Worm (Caenorhabditis elegans) whole organism, midembryonic: ENCODE measurements around the gene H40L08.3.

Source experiments
- T22C8.4 ChIP-seq: fragments of 200-800 bp; sonication (Bioruptor generic); IDR thresholded peaks from 2 replicates; pipeline ENCODE4 v1.3.6; 2022; ENCODE audit warnings: missing genetic modification characterization, missing compliant biosample characterization
- cog-1 ChIP-seq: sonication (generic microtip); optimal IDR thresholded peaks from 2 replicates; lab custom pipeline; 2016; ENCODE audit warnings: missing genetic modification characterization, missing compliant biosample characterization
- flt-1 ChIP-seq: fragments of 200-800 bp; sonication (Bioruptor generic); IDR thresholded peaks from 2 replicates; pipeline ENCODE4 v1.3.6; 2022; ENCODE audit warnings: missing genetic modification characterization, missing compliant biosample characterization
- klf-2 ChIP-seq: fragments of 200-800 bp; sonication (Bioruptor generic); conservative IDR thresholded peaks from 2 replicates; pipeline ENCODE4 v1.3.6; 2022; ENCODE audit warnings: missing genetic modification reagents, missing genetic modification characterization, missing compliant biosample characterization
- med-1 ChIP-seq: sonication (generic microtip); optimal IDR thresholded peaks from 2 replicates; lab custom pipeline; 2017; ENCODE audit warnings: missing genetic modification characterization, mild to moderate bottlenecking, missing compliant biosample characterization, antibody characterized with exemption, missing genetic modification reagents; ENCODE audit not compliant: insufficient read depth
- ref-1 ChIP-seq: fragments of 200-800 bp; sonication (Bioruptor generic); conservative IDR thresholded peaks from 2 replicates; pipeline ENCODE4 v1.3.6; 2022; ENCODE audit warnings: missing genetic modification reagents, missing genetic modification characterization, missing compliant biosample characterization
- tab-1 ChIP-seq: fragments of 200-800 bp; sonication (Bioruptor generic); IDR thresholded peaks from 2 replicates; pipeline ENCODE4 v1.3.6; 2022; ENCODE audit warnings: missing genetic modification characterization, missing compliant biosample characterization
- ztf-23 ChIP-seq: fragments of 200-800 bp; sonication (Bioruptor generic); IDR thresholded peaks from 2 replicates; pipeline ENCODE4 v1.3.6; 2022; ENCODE audit warnings: missing genetic modification reagents, missing genetic modification characterization, missing compliant biosample characterization
- ztf-29 ChIP-seq: fragments of 200-800 bp; sonication (Bioruptor generic); IDR thresholded peaks from 2 replicates; pipeline ENCODE4 v1.3.6; 2022; ENCODE audit warnings: missing genetic modification reagents, missing genetic modification characterization, missing compliant biosample characterization

H40L08.3 gene

ce11 chrX:15060303-15060702 is 15.6 kb downstream of the H40L08.3 start, which contains the start of gene fbxa-96:
Gene fbxa-96 (minus strand): TSS chrX:15060403.
- TF ChIP-seq cog-1 (no peak), ztf-29 (no peak), flt-1 (GFP tag; lab: Robert Waterston, UW) (no peak), med-1 (GFP tag; lab: Kevin White, UChicago) (no peak), T22C8.4 (GFP tag; lab: Robert Waterston, UW) (no peak), ref-1 (no peak), tab-1 (no peak)

- TF ChIP-seq ref-1 (no peak), T22C8.4 (GFP tag; lab: Robert Waterston, UW) (no peak), klf-2 (no peak), ztf-29 (no peak), cog-1 (no peak), tab-1 (no peak), ztf-23 (no peak), flt-1 (GFP tag; lab: Robert Waterston, UW) (no peak), med-1 (GFP tag; lab: Kevin White, UChicago) (no peak)
Measured at ce11 chrX:15057900-15058299, 18.0 kb downstream of the H40L08.3 start.

ce11 chrX:15056737-15057136 is 19.2 kb downstream of the H40L08.3 start, which contains the start of gene H03G16.5:
Gene H03G16.5 (minus strand): TSS chrX:15056837.
- TF ChIP-seq klf-2 (no peak), T22C8.4 (GFP tag; lab: Robert Waterston, UW) (no peak), ztf-23 (no peak), flt-1 (GFP tag; lab: Robert Waterston, UW) (no peak)

ce11 chrX:15055914-15056313 is 20.0 kb downstream of the H40L08.3 start, which contains the start of gene H03G16.7:
Gene H03G16.7 (minus strand): TSS chrX:15056014.
- no peak for TF ChIP-seq med-1 (GFP tag; lab: Kevin White, UChicago)
- no peak for TF ChIP-seq ztf-29
- TF ChIP-seq cog-1: no peak
- no peak for TF ChIP-seq tab-1
- TF ChIP-seq T22C8.4 (GFP tag; lab: Robert Waterston, UW): no peak
- TF ChIP-seq ref-1: no peak
- TF ChIP-seq ztf-23: no peak
- TF ChIP-seq flt-1 (GFP tag; lab: Robert Waterston, UW): no peak
- no peak for TF ChIP-seq klf-2

ce11 chrX:15053223-15053933 is 22.5 kb downstream of the H40L08.3 start, which contains the start of gene H03G16.1:
Gene H03G16.1 (plus strand): TSS chrX:15053883.
- no peak for TF ChIP-seq med-1 (GFP tag; lab: Kevin White, UChicago)
- no peak for TF ChIP-seq flt-1 (GFP tag; lab: Robert Waterston, UW)
- TF ChIP-seq klf-2: no peak
- TF ChIP-seq T22C8.4 (GFP tag; lab: Robert Waterston, UW): no peak
- TF ChIP-seq ztf-29: no peak
- TF ChIP-seq tab-1: no peak
- TF ChIP-seq ztf-23: no peak
- no peak for TF ChIP-seq ref-1
- no peak for TF ChIP-seq cog-1

ce11 chrX:15052385-15052784 is 23.5 kb downstream of the H40L08.3 start, which contains the start of gene H03G16.6:
Gene H03G16.6 (plus strand): TSS chrX:15052685.
- no peak for TF ChIP-seq cog-1
- no peak for TF ChIP-seq ztf-29
- no peak for TF ChIP-seq T22C8.4 (GFP tag; lab: Robert Waterston, UW)
- TF ChIP-seq klf-2: no peak

ce11 chrX:15050006-15050405 is 25.9 kb downstream of the H40L08.3 start:
- TF ChIP-seq ztf-29: no peak
- TF ChIP-seq tab-1: no peak
- TF ChIP-seq ztf-23: no peak

- no peak for TF ChIP-seq klf-2
- no peak for TF ChIP-seq ztf-29
- TF ChIP-seq ref-1: no peak
- no peak for TF ChIP-seq med-1 (GFP tag; lab: Kevin White, UChicago)
- no peak for TF ChIP-seq tab-1
- no peak for TF ChIP-seq cog-1
- no peak for TF ChIP-seq ztf-23
- TF ChIP-seq flt-1 (GFP tag; lab: Robert Waterston, UW): no peak
- no peak for TF ChIP-seq T22C8.4 (GFP tag; lab: Robert Waterston, UW)
Measured at ce11 chrX:15047541-15047940, 28.4 kb downstream of the H40L08.3 start.

ce11 chrX:15045401-15045800 is 30.5 kb downstream of the H40L08.3 start:
- TF ChIP-seq T22C8.4 (GFP tag; lab: Robert Waterston, UW) (no peak), klf-2 (no peak), cog-1 (no peak)

- TF ChIP-seq med-1 (GFP tag; lab: Kevin White, UChicago): no peak
- no peak for TF ChIP-seq klf-2
- TF ChIP-seq T22C8.4 (GFP tag; lab: Robert Waterston, UW): no peak
- TF ChIP-seq flt-1 (GFP tag; lab: Robert Waterston, UW): no peak
- TF ChIP-seq tab-1: no peak
Measured at ce11 chrX:15042549-15042948, 33.3 kb downstream of the H40L08.3 start.

- no peak for TF ChIP-seq flt-1 (GFP tag; lab: Robert Waterston, UW)
- no peak for TF ChIP-seq tab-1
- no peak for TF ChIP-seq klf-2
- TF ChIP-seq cog-1: no peak
- no peak for TF ChIP-seq T22C8.4 (GFP tag; lab: Robert Waterston, UW)
- no peak for TF ChIP-seq ref-1
- no peak for TF ChIP-seq ztf-23
- TF ChIP-seq med-1 (GFP tag; lab: Kevin White, UChicago): no peak
- no peak for TF ChIP-seq ztf-29
Measured at ce11 chrX:15041340-15041739, 34.6 kb downstream of the H40L08.3 start.
